Fruit fly (Drosophila melanogaster) whole organism, embryonic: ENCODE data around the gene CG13384.

Source experiments
- BtbVII ChIP-seq: fragments of 200-800 bp; sonication (Bioruptor generic); optimal IDR thresholded peaks from 3 replicates; lab custom pipeline; 2017; ENCODE audit warnings: missing biosample characterization, mild to moderate bottlenecking, missing genetic modification characterization
- CG11247 ChIP-seq: fragments of 200-800 bp; sonication (Bioruptor generic); IDR thresholded peaks from 2 replicates; pipeline ENCODE4 v1.3.6; 2022; ENCODE audit warnings: missing biosample characterization, missing genetic modification characterization
- CG11560 ChIP-seq: fragments of 200-800 bp; sonication (Bioruptor generic); IDR thresholded peaks from 3 replicates; pipeline ENCODE4 v1.3.6; 2022; ENCODE audit warnings: missing biosample characterization, missing genetic modification characterization
- CG12219 ChIP-seq: fragments of 200-800 bp; sonication (Bioruptor generic); optimal IDR thresholded peaks from 3 replicates; lab custom pipeline; 2018; ENCODE audit warnings: missing biosample characterization, mild to moderate bottlenecking, missing genetic modification characterization
- CG12299 ChIP-seq: fragments of 200-800 bp; sonication (Bioruptor generic); optimal IDR thresholded peaks from 2 replicates; lab custom pipeline; 2018; ENCODE audit warnings: missing biosample characterization, mild to moderate bottlenecking, missing genetic modification characterization
- CG13894 ChIP-seq: fragments of 200-800 bp; sonication (Bioruptor generic); optimal IDR thresholded peaks from 3 replicates; lab custom pipeline; 2018; ENCODE audit warnings: missing biosample characterization, mild to moderate bottlenecking, missing genetic modification characterization, moderate library complexity
- CG15479 ChIP-seq: fragments of 200-800 bp; sonication (Bioruptor generic); optimal IDR thresholded peaks from 3 replicates; lab custom pipeline; 2019; ENCODE audit warnings: missing biosample characterization, mild to moderate bottlenecking, missing genetic modification characterization, moderate library complexity
- CG17186 ChIP-seq: fragments of 200-800 bp; sonication (Bioruptor generic); optimal IDR thresholded peaks from 3 replicates; lab custom pipeline; 2017; ENCODE audit warnings: missing biosample characterization, missing genetic modification reagents, missing genetic modification characterization
- CG18011 ChIP-seq: fragments of 200-800 bp; sonication (Bioruptor generic); optimal IDR thresholded peaks from 2 replicates; lab custom pipeline; 2017; ENCODE audit warnings: missing biosample characterization, missing genetic modification characterization, mild to moderate bottlenecking, moderate library complexity, missing genotype
- CG30403 ChIP-seq: fragments of 200-800 bp; sonication (Bioruptor generic); optimal IDR thresholded peaks from 3 replicates; lab custom pipeline; 2016; ENCODE audit warnings: missing biosample characterization, missing genetic modification characterization
- CG32772 ChIP-seq: fragments of 200-800 bp; sonication (Bioruptor generic); IDR thresholded peaks from 2 replicates; pipeline ENCODE4 v1.3.6; 2022; ENCODE audit warnings: missing biosample characterization, missing genetic modification characterization
- CG43689 ChIP-seq: fragments of 200-800 bp; sonication (Bioruptor generic); IDR thresholded peaks from 2 replicates; pipeline ENCODE4 v1.3.6; 2022; ENCODE audit warnings: missing biosample characterization, missing genetic modification characterization
- CG4617 ChIP-seq: fragments of 200-800 bp; sonication (Bioruptor generic); optimal IDR thresholded peaks from 3 replicates; lab custom pipeline; 2016; ENCODE audit warnings: missing biosample characterization, missing genetic modification characterization, borderline replicate concordance
- CG5245 ChIP-seq: fragments of 200-800 bp; sonication (Bioruptor generic); optimal IDR thresholded peaks from 3 replicates; lab custom pipeline; 2016; ENCODE audit warnings: missing biosample characterization, missing genetic modification characterization
- CG7372 ChIP-seq: fragments of 200-800 bp; sonication (Bioruptor generic); IDR thresholded peaks from 2 replicates; pipeline ENCODE4 v1.3.6; 2022; ENCODE audit warnings: missing biosample characterization, missing genetic modification characterization
- CG7963 ChIP-seq: fragments of 200-800 bp; sonication (Bioruptor generic); IDR thresholded peaks from 3 replicates; pipeline ENCODE4 v1.3.6; 2022; ENCODE audit warnings: missing biosample characterization, missing genetic modification characterization; ENCODE audit not compliant: partially characterized antibody
- CG8359 ChIP-seq: fragments of 200-800 bp; sonication (Bioruptor generic); optimal IDR thresholded peaks from 2 replicates; lab custom pipeline; 2017; ENCODE audit warnings: missing biosample characterization, mild to moderate bottlenecking, missing genetic modification characterization, borderline replicate concordance
- CG8944 ChIP-seq: fragments of 200-800 bp; sonication (Bioruptor generic); optimal IDR thresholded peaks from 3 replicates; lab custom pipeline; 2016; ENCODE audit warnings: missing biosample characterization, missing genetic modification characterization
- CG9932 ChIP-seq: fragments of 200-800 bp; sonication (Bioruptor generic); IDR thresholded peaks from 2 replicates; pipeline ENCODE4 v1.3.6; 2022; ENCODE audit warnings: missing biosample characterization, missing genetic modification characterization
- Doc2 ChIP-seq: fragments of 200-800 bp; sonication (Bioruptor generic); IDR thresholded peaks from 2 replicates; pipeline ENCODE4 v1.3.6; 2022; ENCODE audit warnings: missing biosample characterization, missing genetic modification characterization
- Dref ChIP-seq: fragments of 200-800 bp; sonication (Bioruptor generic); IDR thresholded peaks from 2 replicates; pipeline ENCODE4 v1.3.6; 2022; ENCODE audit warnings: missing biosample characterization, missing genetic modification characterization
- Drgx ChIP-seq: fragments of 200-800 bp; sonication (Bioruptor generic); IDR thresholded peaks from 2 replicates; pipeline ENCODE4 v1.3.6; 2022; ENCODE audit warnings: missing biosample characterization, missing genetic modification characterization
- H15 ChIP-seq: fragments of 200-800 bp; sonication (Bioruptor generic); IDR thresholded peaks from 3 replicates; pipeline ENCODE4 v1.3.6; 2022; ENCODE audit warnings: missing biosample characterization, missing genetic modification characterization
- HLHmδ ChIP-seq: fragments of 200-800 bp; sonication (Bioruptor generic); optimal IDR thresholded peaks from 2 replicates; lab custom pipeline; 2018; ENCODE audit warnings: missing biosample characterization, mild to moderate bottlenecking, missing genetic modification characterization, moderate library complexity
- Hand ChIP-seq: fragments of 200-800 bp; sonication (Bioruptor generic); optimal IDR thresholded peaks from 2 replicates; lab custom pipeline; 2017; ENCODE audit warnings: mild to moderate bottlenecking, missing biosample characterization, missing genetic modification reagents, missing genetic modification characterization
- Hmr ChIP-seq: fragments of 200-800 bp; sonication (Bioruptor generic); optimal IDR thresholded peaks from 3 replicates; lab custom pipeline; 2017; ENCODE audit warnings: mild to moderate bottlenecking, missing biosample characterization, missing genetic modification reagents, missing genetic modification characterization
- MESR4 ChIP-seq: fragments of 200-800 bp; sonication (Bioruptor generic); optimal IDR thresholded peaks from 2 replicates; lab custom pipeline; 2018; ENCODE audit warnings: missing biosample characterization, mild to moderate bottlenecking, missing genetic modification characterization, moderate library complexity
- MTF-1 ChIP-seq: fragments of 200-800 bp; sonication (Bioruptor generic); optimal IDR thresholded peaks from 2 replicates; lab custom pipeline; 2018; ENCODE audit warnings: missing biosample characterization, mild to moderate bottlenecking, missing genetic modification characterization, borderline replicate concordance
- Meics ChIP-seq: fragments of 200-800 bp; sonication (Bioruptor generic); optimal IDR thresholded peaks from 2 replicates; lab custom pipeline; 2017; ENCODE audit warnings: missing biosample characterization, mild to moderate bottlenecking, missing genetic modification characterization
- Sin3A ChIP-seq: fragments of >200 bp; optimal IDR thresholded peaks from 2 replicates; lab custom pipeline; 2018
- al ChIP-seq: fragments of 200-800 bp; sonication (Bioruptor generic); IDR thresholded peaks from 2 replicates; pipeline ENCODE4 v1.3.6; 2022; ENCODE audit warnings: missing biosample characterization, missing genetic modification characterization
- amos ChIP-seq: fragments of 200-800 bp; sonication (Bioruptor generic); IDR thresholded peaks from 2 replicates; pipeline ENCODE4 v1.3.6; 2022; ENCODE audit warnings: missing biosample characterization, missing genetic modification characterization; ENCODE audit not compliant: partially characterized antibody
- bab2 ChIP-seq: fragments of 200-800 bp; sonication (Bioruptor generic); optimal IDR thresholded peaks from 2 replicates; lab custom pipeline; 2016; ENCODE audit warnings: missing biosample characterization, missing genetic modification characterization
- cas ChIP-seq: fragments of 200-800 bp; sonication (Bioruptor generic); IDR thresholded peaks from 2 replicates; pipeline ENCODE4 v1.3.6; 2022; ENCODE audit warnings: missing biosample characterization, missing genetic modification characterization
- da ChIP-seq: fragments of 200-800 bp; sonication (Bioruptor generic); optimal IDR thresholded peaks from 2 replicates; lab custom pipeline; 2016; ENCODE audit warnings: missing biosample characterization, missing genetic modification characterization
- dati ChIP-seq: fragments of 200-800 bp; sonication (Bioruptor generic); IDR thresholded peaks from 2 replicates; pipeline ENCODE4 v1.3.6; 2022; ENCODE audit warnings: missing biosample characterization, missing genetic modification characterization
- emc ChIP-seq: fragments of 200-800 bp; sonication (Bioruptor generic); optimal IDR thresholded peaks from 2 replicates; lab custom pipeline; 2016; ENCODE audit warnings: missing biosample characterization, missing genetic modification characterization
- inv ChIP-seq: fragments of 200-800 bp; sonication (Bioruptor generic); IDR thresholded peaks from 2 replicates; pipeline ENCODE4 v1.3.6; 2022; ENCODE audit warnings: missing biosample characterization, missing genetic modification characterization; ENCODE audit not compliant: partially characterized antibody
- kah ChIP-seq: fragments of 200-800 bp; sonication (Bioruptor generic); optimal IDR thresholded peaks from 2 replicates; lab custom pipeline; 2018; ENCODE audit warnings: missing biosample characterization, mild to moderate bottlenecking, missing genetic modification characterization
- kni ChIP-seq: fragments of 200-800 bp; sonication (Bioruptor generic); optimal IDR thresholded peaks from 3 replicates; lab custom pipeline; 2017; ENCODE audit warnings: mild to moderate bottlenecking, missing biosample characterization, missing genetic modification reagents, missing genetic modification characterization
- lilli ChIP-seq: fragments of 200-800 bp; sonication (Bioruptor generic); optimal IDR thresholded peaks from 3 replicates; lab custom pipeline; 2016; ENCODE audit warnings: missing biosample characterization, missing genetic modification characterization
- lola ChIP-seq, 3 experiments: fragments of >200 bp in 2 of 3; fragments of 200-800 bp in 1 of 3; sonication (Bioruptor generic) in 1 of 3; optimal IDR thresholded peaks; 2 replicates each; lab custom pipeline; 2017 to 2019; ENCODE audit warnings: missing biosample characterization in 3 of 3, missing genetic modification characterization in 3 of 3, mild to moderate bottlenecking in 1 of 3, moderate library complexity in 1 of 3
- mam ChIP-seq: fragments of 200-800 bp; sonication (Bioruptor generic); optimal IDR thresholded peaks from 3 replicates; lab custom pipeline; 2016; ENCODE audit warnings: missing biosample characterization, missing genetic modification characterization
- org-1 ChIP-seq: fragments of 200-800 bp; sonication (Bioruptor generic); optimal IDR thresholded peaks from 2 replicates; lab custom pipeline; 2017; ENCODE audit warnings: missing biosample characterization, missing genetic modification characterization
- salm ChIP-seq: fragments of 200-800 bp; sonication (Bioruptor generic); optimal IDR thresholded peaks from 2 replicates; lab custom pipeline; 2018; ENCODE audit warnings: missing biosample characterization, mild to moderate bottlenecking, missing genetic modification characterization
- ssp ChIP-seq: fragments of 200-800 bp; sonication (Bioruptor generic); IDR thresholded peaks from 2 replicates; pipeline ENCODE4 v1.3.6; 2022; ENCODE audit warnings: missing biosample characterization, missing genetic modification characterization
- tio ChIP-seq: fragments of 200-800 bp; sonication (Bioruptor generic); optimal IDR thresholded peaks from 2 replicates; lab custom pipeline; 2017; ENCODE audit warnings: missing biosample characterization, missing genetic modification characterization, inconsistent platforms
- tll ChIP-seq, 2 experiments: fragments of 200-800 bp in 1 of 2; fragments of >200 bp in 1 of 2; sonication (Bioruptor generic) in 1 of 2; optimal IDR thresholded peaks; 2 replicates each; lab custom pipeline; 2017 to 2019; ENCODE audit warnings: missing biosample characterization in 2 of 2, missing genetic modification characterization in 2 of 2, mild to moderate bottlenecking in 1 of 2, moderate library complexity in 1 of 2

The CG13384 gene

DNA sequence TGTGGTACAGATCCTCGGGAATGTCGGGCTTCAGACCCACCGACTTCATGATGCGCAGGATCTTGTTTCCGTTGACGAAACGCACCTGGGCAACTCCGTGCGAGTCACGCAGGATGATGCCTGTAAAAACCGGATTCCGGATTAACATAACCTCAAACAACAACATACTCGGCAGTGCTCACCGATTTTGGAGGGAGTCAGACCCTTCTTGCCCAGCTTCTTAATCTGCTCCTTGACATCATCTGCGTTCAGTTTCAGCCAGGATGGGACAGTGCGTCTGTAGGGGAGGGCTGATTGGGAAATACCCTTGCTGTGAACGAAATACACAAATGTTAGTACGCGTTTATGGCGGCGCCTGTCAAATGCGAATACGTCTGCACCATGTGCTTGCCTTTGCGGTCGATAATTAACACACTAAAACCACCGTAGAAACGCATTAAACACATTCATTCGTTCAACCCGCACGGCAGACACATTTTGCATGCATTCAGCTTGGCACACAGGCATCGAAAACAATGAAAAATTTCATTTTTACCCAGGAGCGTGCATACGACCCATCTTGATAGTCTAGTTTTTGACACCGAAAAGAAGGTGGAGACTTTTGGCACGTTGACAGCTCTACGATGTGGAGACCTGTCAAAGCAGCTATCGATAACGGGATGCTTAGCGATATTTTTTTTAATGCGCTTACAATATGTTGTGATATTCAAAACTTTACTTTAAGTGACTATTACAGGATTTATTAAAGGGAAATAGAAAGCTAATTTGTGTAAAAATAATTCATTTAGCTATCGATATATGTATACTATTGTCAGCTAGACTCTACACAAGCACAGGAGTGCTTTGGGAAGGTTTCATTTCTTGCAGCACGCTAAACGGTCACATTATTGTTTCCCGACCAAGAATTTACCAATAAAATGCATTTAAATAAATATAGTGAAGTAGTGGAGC is 20.0 kb upstream of the CG13384 start, which contains the start of the genes RpS13 and CSN8 (continued):
- peak; percentile 97 for TF ChIP-seq MESR4 (GFP tag; lab: Kevin White, UChicago)
- no peak for TF ChIP-seq CG11560
- no peak for TF ChIP-seq Doc2 (GFP tag; lab: Robert Waterston, UW)
- peak; percentile 4 for TF ChIP-seq salm (tag; lab: Kevin White, UChicago)
- TF ChIP-seq HLHmδ (GFP tag; lab: Kevin White, UChicago) = no peak
- no peak for TF ChIP-seq ssp (GFP tag; lab: Robert Waterston, UW)
- no peak for TF ChIP-seq CG30403 (GFP tag; lab: Kevin White, UChicago)
- peak; percentile 56 for TF ChIP-seq Hmr
- peak; percentile 65 for TF ChIP-seq CG17186 (GFP tag; lab: Kevin White, UChicago)
- TF ChIP-seq CG15479 (GFP tag; lab: Kevin White, UChicago) = no peak
- TF ChIP-seq Drgx (GFP tag; lab: Robert Waterston, UW) = peak; percentile 16; the same call in 1 of the 2 replicates
- no peak for TF ChIP-seq lilli
- TF ChIP-seq CG9932 (GFP tag; lab: Robert Waterston, UW) = no peak
- TF ChIP-seq al = no peak
- TF ChIP-seq Dref = peak; percentile 75
- no peak for TF ChIP-seq org-1 (GFP tag; lab: Kevin White, UChicago)
- TF ChIP-seq CG8944 = no peak
- TF ChIP-seq CG4617 = peak; percentile 56
- no peak for TF ChIP-seq dati (GFP tag; lab: Robert Waterston, UW)
- TF ChIP-seq CG5245 (GFP tag; lab: Kevin White, UChicago) = no peak
- TF ChIP-seq BtbVII = no peak
- TF ChIP-seq mam (GFP tag; lab: Kevin White, UChicago) = no peak
- TF ChIP-seq Hand (GFP tag; lab: Kevin White, UChicago) = no peak
- TF ChIP-seq Sin3A = peak; percentile 93
- TF ChIP-seq Meics (GFP tag; lab: Kevin White, UChicago) = peak; percentile 31
- no peak for TF ChIP-seq CG12219 (GFP tag; lab: Kevin White, UChicago)
- TF ChIP-seq H15 = no peak
- TF ChIP-seq CG18011 = peak; percentile 94
- peak; percentile 66 for TF ChIP-seq kni (GFP tag; lab: Kevin White, UChicago)
- TF ChIP-seq amos (GFP tag; lab: Robert Waterston, UW) = peak; percentile 93
- TF ChIP-seq CG11247 (GFP tag; lab: Robert Waterston, UW) = no peak
- TF ChIP-seq da (GFP tag; lab: Kevin White, UChicago) = no peak
- no peak for TF ChIP-seq MTF-1 (GFP tag; lab: Kevin White, UChicago)
- no peak for TF ChIP-seq bab2
- peak; percentile 47 for TF ChIP-seq CG13894 (tag; lab: Kevin White, UChicago)
- peak; percentile 88 for TF ChIP-seq inv (GFP tag; lab: Robert Waterston, UW)
- TF ChIP-seq CG12299 = peak; percentile 56
- TF ChIP-seq CG7963 (GFP tag; lab: Robert Waterston, UW) = peak; percentile 85
- no peak for TF ChIP-seq kah (GFP tag; lab: Kevin White, UChicago)
- no peak for TF ChIP-seq CG7372 (GFP tag; lab: Robert Waterston, UW)
- TF ChIP-seq CG8359 (GFP tag; lab: Kevin White, UChicago) = peak; percentile 27
- TF ChIP-seq tio (GFP tag; lab: Kevin White, UChicago) = no peak
- TF ChIP-seq CG32772 (GFP tag; lab: Robert Waterston, UW) = no peak
- TF ChIP-seq lola (GFP tag; optimal IDR thresholded peaks at IDR 0.05; lab: Kevin White, UChicago) = peak in 1 of 3 experiments; percentile 6
- no peak for TF ChIP-seq cas (GFP tag; lab: Robert Waterston, UW)
- TF ChIP-seq emc (GFP tag; lab: Kevin White, UChicago) = no peak
- no peak for TF ChIP-seq tll (GFP tag; optimal IDR thresholded peaks at IDR 0.05; lab: Kevin White, UChicago)
- TF ChIP-seq CG43689 (GFP tag; lab: Robert Waterston, UW) = no peak
